Worm (Caenorhabditis elegans) whole organism, late embryonic: ENCODE measurements around the gene spig-9.

ENCODE experiments used
- K02D7.2 ChIP-seq: sonication (generic microtip); optimal IDR thresholded peaks from 2 replicates; lab custom pipeline; 2017; ENCODE audit warnings: mild to moderate bottlenecking, missing genetic modification characterization, missing compliant biosample characterization
- ceh-30 ChIP-seq: fragments of 150-350 bp; optimal IDR thresholded peaks from 2 replicates; lab custom pipeline; 2014; ENCODE audit warnings: missing biosample characterization, missing genetic modification characterization
- ceh-9 ChIP-seq: sonication (generic microtip); optimal IDR thresholded peaks from 2 replicates; lab custom pipeline; 2016; ENCODE audit warnings: mild to moderate bottlenecking, missing genetic modification characterization, inconsistent platforms, missing compliant biosample characterization
- che-1 ChIP-seq: sonication (generic microtip); optimal IDR thresholded peaks from 2 replicates; lab custom pipeline; 2016; ENCODE audit warnings: mild to moderate bottlenecking, missing genetic modification characterization, missing compliant biosample characterization
- ets-4 ChIP-seq: sonication (generic microtip); optimal IDR thresholded peaks from 2 replicates; lab custom pipeline; 2016; ENCODE audit warnings: missing genetic modification characterization, missing compliant biosample characterization
- lin-11 ChIP-seq: fragments of 200-800 bp; sonication (Bioruptor generic); optimal IDR thresholded peaks from 2 replicates; lab custom pipeline; 2018; ENCODE audit warnings: mild to moderate bottlenecking, missing genetic modification characterization, missing compliant biosample characterization
- nhr-11 ChIP-seq: fragments of 150-350 bp; optimal IDR thresholded peaks from 2 replicates; lab custom pipeline; 2014; ENCODE audit warnings: missing biosample characterization, missing genetic modification characterization
- pax-1 ChIP-seq: fragments of 150-350 bp; optimal IDR thresholded peaks from 2 replicates; lab custom pipeline; 2014; ENCODE audit warnings: missing biosample characterization, missing genetic modification characterization
- pqm-1 ChIP-seq: sonication (generic microtip); optimal IDR thresholded peaks from 2 replicates; lab custom pipeline; 2016; ENCODE audit warnings: missing genetic modification characterization, missing compliant biosample characterization
- rnt-1 ChIP-seq: sonication (generic microtip); optimal IDR thresholded peaks from 2 replicates; lab custom pipeline; 2016; ENCODE audit warnings: missing genetic modification characterization, missing compliant biosample characterization
- sox-4 ChIP-seq: sonication (generic microtip); optimal IDR thresholded peaks from 2 replicates; lab custom pipeline; 2017; ENCODE audit warnings: mild to moderate bottlenecking, missing genetic modification characterization, inconsistent platforms, missing compliant biosample characterization
- tbx-2 ChIP-seq: sonication (generic microtip); optimal IDR thresholded peaks from 2 replicates; lab custom pipeline; 2016; ENCODE audit warnings: missing genetic modification characterization, missing compliant biosample characterization
- tbx-7 ChIP-seq: sonication (generic microtip); optimal IDR thresholded peaks from 2 replicates; lab custom pipeline; 2016; ENCODE audit warnings: missing genotype, missing genetic modification characterization, missing compliant biosample characterization

DNA sequence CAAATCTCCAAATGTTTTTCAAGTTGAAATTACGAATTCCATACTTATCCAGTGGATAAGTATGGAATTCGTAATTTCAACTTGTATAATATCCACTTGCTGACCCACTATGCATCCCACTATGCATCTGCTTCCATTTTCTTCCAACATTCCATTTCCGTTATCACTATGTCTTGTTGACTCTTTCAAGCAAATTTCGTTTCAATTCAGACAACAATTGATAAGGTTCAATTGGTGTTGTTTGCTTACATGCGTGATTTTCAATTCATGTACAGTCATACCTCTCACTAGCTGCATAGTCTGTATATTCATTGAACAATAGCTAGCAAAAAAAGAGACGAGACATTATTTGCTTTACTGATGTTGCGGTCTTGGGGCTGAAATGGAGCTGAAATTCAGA is 34.9 kb downstream of the spig-9 start:
- TF ChIP-seq lin-11 (no peak), pqm-1 (tag; lab: Kevin White, UChicago) (no peak), pax-1 (tag; lab: Kevin White, UChicago) (no peak), rnt-1 (tag; lab: Kevin White, UChicago) (no peak), ceh-9 (tag; lab: Kevin White, UChicago) (no peak), tbx-7 (no peak), ets-4 (tag; lab: Kevin White, UChicago) (no peak), sox-4 (tag; lab: Kevin White, UChicago) (no peak), ceh-30 (tag; lab: Kevin White, UChicago) (no peak), tbx-2 (tag; lab: Kevin White, UChicago) (no peak), K02D7.2 (tag; lab: Kevin White, UChicago) (no peak), nhr-11 (no peak), che-1 (no peak)
